Fruit fly (Drosophila melanogaster): ENCODE data around the gene CG11134.
A peak's percentile ranks its signal among the peaks of the same experiment; 100 is the strongest.

Gene CG11134

dm6 chrX:13737939-13738338, at the start of gene CG11134:
Gene CG11134 (plus strand): TSS chrX:13737942.
- TF ChIP-seq amos (GFP tag; IDR thresholded peaks at IDR 0.05; ENCODE audit: partially characterized antibody) (peak; percentile 44; the same call in 1 of the 2 replicates), CG15479 (GFP tag; optimal IDR thresholded peaks at IDR 0.05) (peak; percentile 52), Antp (GFP tag; optimal IDR thresholded peaks at IDR 0.05) (no peak), CG3838 (GFP tag; optimal IDR thresholded peaks at IDR 0.05) (no peak), CG2116 (GFP tag; optimal IDR thresholded peaks at IDR 0.05) (peak; percentile 84), Abd-B (GFP tag; optimal IDR thresholded peaks at IDR 0.05) (no peak), CG12299 (tag; optimal IDR thresholded peaks at IDR 0.05) (no peak), ato (GFP tag; IDR thresholded peaks at IDR 0.05; ENCODE audit: partially characterized antibody) (0 out of 2 replicates have a peak, but pooled peaks have one; percentile 23), CG15011 (GFP tag; optimal IDR thresholded peaks at IDR 0.05) (no peak), Dp (GFP tag; optimal IDR thresholded peaks at IDR 0.05) (peak; percentile 57), CG9817 (tag; optimal IDR thresholded peaks at IDR 0.05) (no peak), vvl (GFP tag; IDR thresholded peaks at IDR 0.05) (no peak), Blimp-1 (GFP tag; optimal IDR thresholded peaks at IDR 0.05) (no peak), Xrp1 (GFP tag; IDR thresholded peaks at IDR 0.05) (no peak), CG7556 (GFP tag; optimal IDR thresholded peaks at IDR 0.05) (no peak), sug (tag; optimal IDR thresholded peaks at IDR 0.05) (peak; percentile 18), CG30020 (tag; optimal IDR thresholded peaks at IDR 0.05) (no peak), Scr (GFP tag; IDR thresholded peaks at IDR 0.05; ENCODE audit: partially characterized antibody) (peak; percentile 51), NC2β (GFP tag; optimal IDR thresholded peaks at IDR 0.05) (no peak), CG7963 (GFP tag; IDR thresholded peaks at IDR 0.05; ENCODE audit: partially characterized antibody) (peak; percentile 38; the same call in 1 of the 3 replicates), Opbp (GFP tag; IDR thresholded peaks at IDR 0.05; ENCODE audit: partially characterized antibody) (peak; percentile 40; the same call in 1 of the 3 replicates), BEAF-32 (GFP tag; optimal IDR thresholded peaks at IDR 0.05) (peak; percentile 45), pita (GFP tag; optimal IDR thresholded peaks at IDR 0.05) (no peak), tna (GFP tag; IDR thresholded peaks at IDR 0.05; ENCODE audit: partially characterized antibody) (peak; percentile 58), zen2 (GFP tag; IDR thresholded peaks at IDR 0.05; ENCODE audit: partially characterized antibody) (0 out of 3 replicates have a peak, but pooled peaks have one; percentile 43), CG6791 (GFP tag; IDR thresholded peaks at IDR 0.05; ENCODE audit: partially characterized antibody) (peak; percentile 33; the same call in 1 of the 3 replicates), Six4 (GFP tag; optimal IDR thresholded peaks at IDR 0.05) (no peak), Dref (GFP tag; IDR thresholded peaks at IDR 0.05) (peak; percentile 64), MBD-R2 (GFP tag; IDR thresholded peaks at IDR 0.05) (peak; percentile 33), Myb (GFP tag; optimal IDR thresholded peaks at IDR 0.05) (peak; percentile 61), bbx (GFP tag; IDR thresholded peaks at IDR 0.05; ENCODE audit: partially characterized antibody) (peak; percentile 60; the same call in 1 of the 2 replicates), CG34224 (GFP tag; IDR thresholded peaks at IDR 0.05; ENCODE audit: partially characterized antibody) (peak; percentile 43; the same call in 1 of the 3 replicates), CG3163 (GFP tag; optimal IDR thresholded peaks at IDR 0.05) (no peak), lmd (GFP tag; IDR thresholded peaks at IDR 0.05) (no peak), crol (GFP tag; IDR thresholded peaks at IDR 0.05) (no peak), HLH4C (GFP tag; IDR thresholded peaks at IDR 0.05; ENCODE audit: partially characterized antibody) (peak; percentile 60; the same call in 2 of the 3 replicates), Dll (GFP tag; IDR thresholded peaks at IDR 0.05; ENCODE audit: partially characterized antibody) (0 out of 4 replicates have a peak, but pooled peaks have one; percentile 51), hbn (GFP tag; IDR thresholded peaks at IDR 0.05; ENCODE audit: partially characterized antibody) (peak; percentile 14; the same call in 1 of the 2 replicates), pzg (GFP tag; optimal IDR thresholded peaks at IDR 0.05) (peak; percentile 38), E2f2 (GFP tag; IDR thresholded peaks at IDR 0.05) (peak; percentile 69), CG16813 (GFP tag; IDR thresholded peaks at IDR 0.05; ENCODE audit: partially characterized antibody) (peak; percentile 47; the same call in 1 of the 3 replicates), CG13287 (GFP tag; IDR thresholded peaks at IDR 0.05; ENCODE audit: partially characterized antibody) (peak; percentile 43; the same call in 1 of the 2 replicates), D19A (tag; optimal IDR thresholded peaks at IDR 0.05) (no peak), CG3065 (GFP tag; optimal IDR thresholded peaks at IDR 0.05) (no peak), row (GFP tag; IDR thresholded peaks at IDR 0.05) (0 out of 3 replicates have a peak, but pooled peaks have one; percentile 5), MESR4 (GFP tag; optimal IDR thresholded peaks at IDR 0.05) (no peak), unc-4 (GFP tag; IDR thresholded peaks at IDR 0.05; ENCODE audit: partially characterized antibody) (0 out of 2 replicates have a peak, but pooled peaks have one; percentile 26)

All from whole organism, embryonic.